Worm (Caenorhabditis elegans) whole organism, L3 larva: ENCODE data around the gene R52.5.

Source experiments
- ceh-9 ChIP-seq: sonication (generic microtip); optimal IDR thresholded peaks from 2 replicates; lab custom pipeline; 2018; ENCODE audit warnings: missing biosample characterization, missing genetic modification characterization
- nhr-43 ChIP-seq: sonication (generic microtip); optimal IDR thresholded peaks from 2 replicates; lab custom pipeline; 2016; ENCODE audit warnings: mild to moderate bottlenecking, missing genetic modification characterization, missing compliant biosample characterization; ENCODE audit not compliant: poor library complexity, severe bottlenecking
- snpc-4 ChIP-seq: fragments of 150-350 bp; optimal IDR thresholded peaks from 2 replicates; lab custom pipeline; 2014; ENCODE audit warnings: missing biosample characterization, missing genetic modification characterization
- unc-62 ChIP-seq: fragments of 150-350 bp; sonication (generic microtip); optimal IDR thresholded peaks from 4 replicates; lab custom pipeline; 2014; ENCODE audit warnings: missing biosample characterization, missing genetic modification reagents, missing genetic modification characterization
- ztf-11 ChIP-seq: fragments of 150-350 bp; optimal IDR thresholded peaks from 2 replicates; lab custom pipeline; 2014; ENCODE audit warnings: missing biosample characterization, missing genetic modification characterization

ce11 chrII:2087206-2087605 lies 22.6 kb downstream of the R52.5 start:
- TF ChIP-seq ztf-11 (no peak), ceh-9 (tag; lab: Kevin White, UChicago) (no peak), unc-62 (GFP tag; lab: Kevin White, UChicago) (no peak), nhr-43 (tag; lab: Kevin White, UChicago) (no peak), snpc-4 (tag; lab: Kevin White, UChicago) (no peak)
